Worm (Caenorhabditis elegans) whole organism, L2 larva: ENCODE measurements around the gene T28A11.25.

Source experiments
- C34F6.9 ChIP-seq: fragments of 150-350 bp; optimal IDR thresholded peaks from 2 replicates; lab custom pipeline; 2014; ENCODE audit warnings: missing biosample characterization, missing genetic modification characterization
- Y55F3AM.14 ChIP-seq: fragments of 200-800 bp; sonication (Bioruptor generic); optimal IDR thresholded peaks from 2 replicates; lab custom pipeline; 2018; ENCODE audit warnings: mild to moderate bottlenecking, missing genetic modification characterization, missing compliant biosample characterization
- alr-1 ChIP-seq: fragments of 150-350 bp; optimal IDR thresholded peaks from 2 replicates; lab custom pipeline; 2014; ENCODE audit warnings: missing biosample characterization, missing genetic modification characterization
- aly-2 ChIP-seq: fragments of 150-350 bp; optimal IDR thresholded peaks from 2 replicates; lab custom pipeline; 2014; ENCODE audit warnings: missing biosample characterization, missing genetic modification characterization
- ama-1 ChIP-seq: fragments of 150-350 bp; optimal IDR thresholded peaks from 2 replicates; lab custom pipeline; 2018; ENCODE audit warnings: inconsistent platforms
- blmp-1 ChIP-seq: sonication (generic microtip); optimal IDR thresholded peaks from 2 replicates; lab custom pipeline; 2017; ENCODE audit warnings: missing genetic modification characterization, mild to moderate bottlenecking, missing compliant biosample characterization, antibody characterized with exemption, moderate library complexity; ENCODE audit not compliant: insufficient read depth
- ceh-82 ChIP-seq: fragments of 150-350 bp; optimal IDR thresholded peaks from 2 replicates; lab custom pipeline; 2014; ENCODE audit warnings: missing biosample characterization, missing genetic modification characterization
- crh-2 ChIP-seq: sonication (generic microtip); optimal IDR thresholded peaks from 2 replicates; lab custom pipeline; 2017; ENCODE audit warnings: missing biosample characterization, missing genetic modification characterization
- dmd-4 ChIP-seq: sonication (generic microtip); optimal IDR thresholded peaks from 2 replicates; lab custom pipeline; 2017; ENCODE audit warnings: missing biosample characterization, missing genetic modification characterization
- elt-1 ChIP-seq: fragments of 150-350 bp; optimal IDR thresholded peaks from 2 replicates; lab custom pipeline; 2014; ENCODE audit warnings: missing biosample characterization, missing genetic modification characterization
- fos-1 ChIP-seq: fragments of 150-350 bp; optimal IDR thresholded peaks from 2 replicates; lab custom pipeline; 2014; ENCODE audit warnings: missing biosample characterization, missing genetic modification characterization
- gmeb-1 ChIP-seq: fragments of 150-350 bp; optimal IDR thresholded peaks from 2 replicates; lab custom pipeline; 2014; ENCODE audit warnings: missing biosample characterization, missing genetic modification characterization
- lin-11 ChIP-seq: fragments of 150-350 bp; sonication (generic microtip); optimal IDR thresholded peaks from 2 replicates; lab custom pipeline; 2014; ENCODE audit warnings: missing biosample characterization, missing genetic modification characterization, inconsistent platforms, mixed read lengths
- lin-13 ChIP-seq: fragments of 150-350 bp; optimal IDR thresholded peaks from 2 replicates; lab custom pipeline; 2014; ENCODE audit warnings: missing biosample characterization, missing genetic modification reagents, missing genetic modification characterization
- lin-39 ChIP-seq: fragments of 150-350 bp; optimal IDR thresholded peaks from 2 replicates; lab custom pipeline; 2014; ENCODE audit warnings: missing biosample characterization, missing genetic modification reagents, missing genetic modification characterization
- lsy-2 ChIP-seq, 2 experiments: fragments of 150-350 bp in 1 of 2; sonication (generic microtip) in 1 of 2; optimal IDR thresholded peaks; 2 replicates each; lab custom pipeline; 2014 to 2017; ENCODE audit warnings: missing biosample characterization in 2 of 2, missing genetic modification characterization in 2 of 2
- mbf-1 ChIP-seq: sonication (generic microtip); optimal IDR thresholded peaks from 2 replicates; lab custom pipeline; 2017; ENCODE audit warnings: missing biosample characterization, missing genetic modification characterization
- mdl-1 ChIP-seq, 2 experiments: fragments of 150-350 bp in 1 of 2; sonication (generic microtip) in 1 of 2; optimal IDR thresholded peaks; 2 replicates each; lab custom pipeline; 2017; ENCODE audit warnings: missing biosample characterization in 2 of 2, missing genetic modification characterization in 2 of 2
- nhr-10 ChIP-seq: sonication (generic microtip); optimal IDR thresholded peaks from 2 replicates; lab custom pipeline; 2017; ENCODE audit warnings: missing biosample characterization, missing genetic modification characterization
- nhr-11 ChIP-seq: fragments of 150-350 bp; optimal IDR thresholded peaks from 2 replicates; lab custom pipeline; 2014; ENCODE audit warnings: missing biosample characterization, missing genetic modification characterization
- nhr-12 ChIP-seq: fragments of 150-350 bp; optimal IDR thresholded peaks from 2 replicates; lab custom pipeline; 2014; ENCODE audit warnings: missing biosample characterization, missing genetic modification characterization
- nhr-129 ChIP-seq: fragments of 150-350 bp; optimal IDR thresholded peaks from 2 replicates; lab custom pipeline; 2014; ENCODE audit warnings: missing biosample characterization, missing genetic modification characterization
- nhr-21 ChIP-seq: fragments of 150-350 bp; optimal IDR thresholded peaks from 2 replicates; lab custom pipeline; 2014; ENCODE audit warnings: missing biosample characterization, missing genetic modification characterization
- nhr-237 ChIP-seq: fragments of 150-350 bp; optimal IDR thresholded peaks from 2 replicates; lab custom pipeline; 2014; ENCODE audit warnings: missing biosample characterization, missing genetic modification characterization
- nhr-6 ChIP-seq: fragments of 150-350 bp; optimal IDR thresholded peaks from 2 replicates; lab custom pipeline; 2014; ENCODE audit warnings: missing biosample characterization, missing genetic modification characterization
- peb-1 ChIP-seq: fragments of 150-350 bp; optimal IDR thresholded peaks from 2 replicates; lab custom pipeline; 2014; ENCODE audit warnings: missing biosample characterization, missing genetic modification characterization
- sem-4 ChIP-seq: fragments of 150-350 bp; optimal IDR thresholded peaks from 2 replicates; lab custom pipeline; 2014; ENCODE audit warnings: missing biosample characterization, missing genetic modification reagents, missing genetic modification characterization
- skn-1 ChIP-seq: sonication (generic microtip); optimal IDR thresholded peaks from 2 replicates; lab custom pipeline; 2017; ENCODE audit warnings: missing biosample characterization, missing genetic modification characterization
- sma-3 ChIP-seq: sonication (generic microtip); optimal IDR thresholded peaks from 2 replicates; lab custom pipeline; 2016; ENCODE audit warnings: missing genetic modification reagents, missing genetic modification characterization, missing compliant biosample characterization
- sma-9 ChIP-seq, 2 experiments: fragments of 150-350 bp in 1 of 2; sonication (generic microtip) in 1 of 2; optimal IDR thresholded peaks; 2 replicates each; lab custom pipeline; 2014 to 2016; ENCODE audit warnings: missing genetic modification characterization in 2 of 2, mild to moderate bottlenecking in 1 of 2, missing biosample characterization in 1 of 2, missing compliant biosample characterization in 1 of 2, missing genetic modification reagents in 1 of 2, moderate library complexity in 1 of 2
- unc-55 ChIP-seq: fragments of 150-350 bp; sonication (generic microtip); optimal IDR thresholded peaks from 3 replicates; lab custom pipeline; 2014; ENCODE audit warnings: missing biosample characterization, missing genetic modification reagents, missing genetic modification characterization
- ztf-1 ChIP-seq: fragments of 200-800 bp; sonication (Bioruptor generic); conservative IDR thresholded peaks from 2 replicates; pipeline ENCODE4 v1.3.6; 2022; ENCODE audit warnings: missing genetic modification characterization, missing compliant biosample characterization
- ztf-11 ChIP-seq: sonication (generic microtip); optimal IDR thresholded peaks from 2 replicates; lab custom pipeline; 2017; ENCODE audit warnings: missing biosample characterization, missing genetic modification characterization

The T28A11.25 gene

DNA sequence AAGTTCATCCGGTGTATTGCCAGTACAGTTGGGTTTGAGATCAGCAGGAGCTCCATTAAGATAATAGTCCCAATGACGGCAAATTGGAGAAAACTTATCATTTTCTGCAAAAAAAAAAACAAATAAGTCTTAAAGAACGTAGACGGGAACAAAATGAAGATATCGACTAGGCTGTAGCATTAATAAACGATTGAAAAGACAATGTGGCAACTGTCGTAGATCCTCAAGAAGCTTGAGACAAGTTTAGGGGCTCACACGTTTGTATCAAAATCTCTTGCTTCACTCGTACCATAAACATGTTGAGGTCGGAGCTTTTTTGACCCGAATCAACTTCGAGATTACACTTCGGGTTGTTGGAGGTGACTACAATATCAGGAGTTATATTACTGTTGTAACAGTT, 38.4 kb downstream of the T28A11.25 start, which contains the start of gene F35F10.14:
TSS of gene F35F10.14 (minus strand) at position 101 of the 400 bp plus-strand sequence.
- no peak for TF ChIP-seq fos-1 (tag; lab: Kevin White, UChicago)
- TF ChIP-seq lin-13 (GFP tag; lab: Kevin White, UChicago), result no peak
- TF ChIP-seq ceh-82 (tag; lab: Kevin White, UChicago), result no peak
- TF ChIP-seq elt-1 (tag; lab: Kevin White, UChicago), result no peak
- TF ChIP-seq alr-1, result no peak
- no peak for TF ChIP-seq Y55F3AM.14 (GFP tag; lab: Kevin White, UChicago)
- TF ChIP-seq aly-2, result no peak
- TF ChIP-seq, all 48 proteins: peak for 0

DNA sequence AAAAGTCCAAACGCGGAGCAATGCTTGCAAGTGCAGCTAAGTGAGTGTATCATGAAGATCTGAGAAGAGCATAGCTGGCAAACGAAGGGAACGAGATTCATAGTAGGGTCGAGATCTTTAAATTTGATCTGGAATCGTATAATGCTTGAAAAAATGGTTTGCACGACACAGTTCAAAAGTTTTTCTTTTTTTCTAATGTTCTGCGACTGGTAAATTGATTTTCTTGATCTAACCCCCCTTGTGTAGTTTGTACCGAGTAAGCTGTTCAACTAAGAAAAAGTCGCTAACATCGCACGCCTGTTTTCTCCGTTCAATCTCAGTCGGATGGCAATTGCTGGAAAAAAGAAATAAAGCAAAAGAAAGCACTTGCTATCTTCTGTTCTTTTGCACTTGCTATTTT, 38.8 kb downstream of the T28A11.25 start, which contains the start of gene C17B7.14:
TSS of gene C17B7.14 (minus strand) at position 101 of the 400 bp plus-strand sequence.
- TF ChIP-seq mbf-1 (no peak), nhr-11 (tag; lab: Kevin White, UChicago) (no peak), alr-1 (no peak), crh-2 (tag; lab: Kevin White, UChicago) (no peak), ztf-1 (GFP tag; lab: Robert Waterston, UW) (no peak), C34F6.9 (no peak), nhr-21 (tag; lab: Kevin White, UChicago) (no peak), nhr-6 (tag; lab: Kevin White, UChicago) (no peak), peb-1 (tag; lab: Kevin White, UChicago) (no peak), elt-1 (tag; lab: Kevin White, UChicago) (no peak), lin-39 (tag; lab: Kevin White, UChicago) (no peak), nhr-237 (tag; lab: Kevin White, UChicago) (no peak), Y55F3AM.14 (GFP tag; lab: Kevin White, UChicago) (no peak), ceh-82 (tag; lab: Kevin White, UChicago) (no peak), fos-1 (tag; lab: Kevin White, UChicago) (no peak), mdl-1 (tag; optimal IDR thresholded peaks at IDR 0.05; lab: Kevin White, UChicago) (no peak), sem-4 (tag; lab: Kevin White, UChicago) (no peak), unc-55 (GFP tag; lab: Kevin White, UChicago) (no peak)
- TF ChIP-seq, all 48 proteins: peak for 0

ce11 chrV:3324178-3324577, 42.6 kb downstream of the T28A11.25 start, which contains the start of gene C17B7.8:
TSS of gene C17B7.8 (minus strand) at chrV:3324278.
- no peak for TF ChIP-seq alr-1
- no peak for TF ChIP-seq nhr-6 (tag; lab: Kevin White, UChicago)
- no peak for TF ChIP-seq sma-9 (GFP tag; optimal IDR thresholded peaks at IDR 0.05; lab: Kevin White, UChicago)
- TF ChIP-seq sma-9 (tag; optimal IDR thresholded peaks at IDR 0.05; lab: Kevin White, UChicago), result no peak
- TF ChIP-seq dmd-4, result no peak
- no peak for TF ChIP-seq peb-1 (tag; lab: Kevin White, UChicago)
- TF ChIP-seq ztf-1 (GFP tag; lab: Robert Waterston, UW), result no peak
- TF ChIP-seq lin-39 (tag; lab: Kevin White, UChicago), result no peak
- TF ChIP-seq C34F6.9, result no peak
- no peak for TF ChIP-seq lin-11
- TF ChIP-seq ztf-11 (tag; lab: Kevin White, UChicago), result no peak

- TF ChIP-seq ztf-1 (GFP tag; lab: Robert Waterston, UW) (no peak), nhr-129 (tag; lab: Kevin White, UChicago) (no peak), lin-39 (tag; lab: Kevin White, UChicago) (no peak), lsy-2 (tag; optimal IDR thresholded peaks at IDR 0.05; lab: Kevin White, UChicago) (no peak), nhr-10 (no peak), blmp-1 (tag; lab: Kevin White, UChicago) (no peak), gmeb-1 (no peak), ama-1 (lab: Kevin White, UChicago) (no peak), nhr-21 (tag; lab: Kevin White, UChicago) (no peak), lin-13 (GFP tag; lab: Kevin White, UChicago) (no peak), nhr-11 (tag; lab: Kevin White, UChicago) (no peak), nhr-12 (tag; lab: Kevin White, UChicago) (no peak), Y55F3AM.14 (GFP tag; lab: Kevin White, UChicago) (no peak), ztf-11 (tag; lab: Kevin White, UChicago) (no peak), sma-3 (GFP tag; lab: Kevin White, UChicago) (no peak), fos-1 (tag; lab: Kevin White, UChicago) (no peak), skn-1 (no peak), dmd-4 (no peak)
Observed at ce11 chrV:3332023-3332422, 50.4 kb downstream of the T28A11.25 start, which contains the start of gene C17B7.9. TSS of gene C17B7.9 (minus strand) at chrV:3332123.
